Fruit fly (Drosophila melanogaster) whole organism, embryonic: ENCODE measurements around the gene CG9522.

Source experiments
- Adf1 ChIP-seq: fragments of 200-800 bp; sonication (Bioruptor generic); IDR thresholded peaks from 2 replicates; pipeline ENCODE4 v1.3.6; 2022; ENCODE audit warnings: missing biosample characterization, missing genetic modification characterization
- Atf3 ChIP-seq: fragments of 200-800 bp; sonication (Bioruptor generic); optimal IDR thresholded peaks from 3 replicates; lab custom pipeline; 2016; ENCODE audit warnings: missing biosample characterization, missing genetic modification characterization
- BtbVII ChIP-seq: fragments of 200-800 bp; sonication (Bioruptor generic); optimal IDR thresholded peaks from 3 replicates; lab custom pipeline; 2017; ENCODE audit warnings: missing biosample characterization, mild to moderate bottlenecking, missing genetic modification characterization
- CG10267 ChIP-seq: fragments of 200-800 bp; sonication (Bioruptor generic); optimal IDR thresholded peaks from 2 replicates; lab custom pipeline; 2018; ENCODE audit warnings: missing biosample characterization, mild to moderate bottlenecking, missing genetic modification characterization, moderate library complexity
- CG10321 ChIP-seq: fragments of 200-800 bp; sonication (Bioruptor generic); IDR thresholded peaks from 2 replicates; pipeline ENCODE4 v1.3.6; 2022; ENCODE audit warnings: missing biosample characterization, missing genetic modification characterization
- CG13424 ChIP-seq: fragments of 200-800 bp; sonication (Bioruptor generic); optimal IDR thresholded peaks from 2 replicates; lab custom pipeline; 2019; ENCODE audit warnings: missing biosample characterization, mild to moderate bottlenecking, missing genetic modification characterization, moderate library complexity
- CG15514 ChIP-seq: fragments of 200-800 bp; sonication (Bioruptor generic); optimal IDR thresholded peaks from 3 replicates; lab custom pipeline; 2017; ENCODE audit warnings: missing biosample characterization, missing genetic modification characterization, mild to moderate bottlenecking, moderate library complexity, missing genetic modification reagents
- CG17612 ChIP-seq: fragments of 200-800 bp; sonication (Bioruptor generic); IDR thresholded peaks from 2 replicates; pipeline ENCODE4 v1.3.6; 2022; ENCODE audit warnings: missing biosample characterization, missing genetic modification characterization
- CG1832 ChIP-seq: fragments of 200-800 bp; sonication (Bioruptor generic); optimal IDR thresholded peaks from 2 replicates; lab custom pipeline; 2017; ENCODE audit warnings: missing biosample characterization, mild to moderate bottlenecking, missing genetic modification characterization, inconsistent platforms
- CG34422 ChIP-seq: fragments of 200-800 bp; sonication (Bioruptor generic); IDR thresholded peaks from 3 replicates; pipeline ENCODE4 v1.3.6; 2022; ENCODE audit warnings: missing biosample characterization, missing genetic modification characterization
- CG4360 ChIP-seq: fragments of 200-800 bp; sonication (Bioruptor generic); IDR thresholded peaks from 2 replicates; pipeline ENCODE4 v1.3.6; 2022; ENCODE audit warnings: missing biosample characterization, missing genetic modification characterization
- CG6175 ChIP-seq: fragments of 200-800 bp; sonication (Bioruptor generic); IDR thresholded peaks from 3 replicates; pipeline ENCODE4 v1.3.6; 2022; ENCODE audit warnings: missing biosample characterization, missing genetic modification characterization
- CG6689 ChIP-seq: fragments of 200-800 bp; sonication (Bioruptor generic); IDR thresholded peaks from 2 replicates; pipeline ENCODE4 v1.3.6; 2022; ENCODE audit warnings: missing biosample characterization, missing genetic modification characterization
- CG7271 ChIP-seq: fragments of 200-800 bp; sonication (Bioruptor generic); optimal IDR thresholded peaks from 2 replicates; lab custom pipeline; 2018; ENCODE audit warnings: missing biosample characterization, mild to moderate bottlenecking, missing genetic modification characterization, moderate library complexity
- CG7987 ChIP-seq: fragments of 200-800 bp; sonication (Bioruptor generic); optimal IDR thresholded peaks from 2 replicates; lab custom pipeline; 2018; ENCODE audit warnings: missing biosample characterization, mild to moderate bottlenecking, missing genetic modification characterization, moderate library complexity
- CG9932 ChIP-seq: fragments of 200-800 bp; sonication (Bioruptor generic); IDR thresholded peaks from 2 replicates; pipeline ENCODE4 v1.3.6; 2022; ENCODE audit warnings: missing biosample characterization, missing genetic modification characterization
- CkIIα-i1 ChIP-seq: fragments of 200-800 bp; sonication (Bioruptor generic); IDR thresholded peaks from 2 replicates; pipeline ENCODE4 v1.3.6; 2022; ENCODE audit warnings: missing biosample characterization, missing genetic modification characterization
- E2f1 ChIP-seq: fragments of 200-800 bp; sonication (Bioruptor generic); IDR thresholded peaks from 2 replicates; pipeline ENCODE4 v1.3.6; 2022; ENCODE audit warnings: missing biosample characterization, missing genetic modification characterization
- Ets65A ChIP-seq: fragments of 200-800 bp; sonication (Bioruptor generic); peaks from one replicate; lab custom pipeline; 2016; ENCODE audit warnings: missing biosample characterization, missing genetic modification characterization
- Fer1 ChIP-seq: fragments of 200-800 bp; sonication (Bioruptor generic); optimal IDR thresholded peaks from 2 replicates; lab custom pipeline; 2017; ENCODE audit warnings: missing biosample characterization, mild to moderate bottlenecking, missing genetic modification characterization
- Hey ChIP-seq: fragments of 200-800 bp; sonication (Bioruptor generic); optimal IDR thresholded peaks from 3 replicates; lab custom pipeline; 2018; ENCODE audit warnings: missing biosample characterization, mild to moderate bottlenecking, missing genetic modification characterization
- Med ChIP-seq: fragments of 200-800 bp; sonication (Bioruptor generic); peaks from one replicate; lab custom pipeline; 2016; ENCODE audit warnings: missing biosample characterization, missing genetic modification characterization, mild to moderate bottlenecking, inconsistent platforms, moderate library complexity
- Mes4 ChIP-seq: fragments of 200-800 bp; sonication (Bioruptor generic); optimal IDR thresholded peaks from 2 replicates; lab custom pipeline; 2016; ENCODE audit warnings: missing biosample characterization, missing genetic modification characterization
- Pdp1 ChIP-seq, 2 experiments: fragments of 200-800 bp; sonication (Bioruptor generic); optimal IDR thresholded peaks; 3 replicates each; lab custom pipeline; 2016; ENCODE audit warnings: missing biosample characterization in 2 of 2, missing genetic modification characterization in 2 of 2, mild to moderate bottlenecking in 1 of 2, moderate library complexity in 1 of 2
- Ravus ChIP-seq: fragments of 200-800 bp; sonication (Bioruptor generic); IDR thresholded peaks from 2 replicates; pipeline ENCODE4 v1.3.6; 2022; ENCODE audit warnings: missing biosample characterization, missing genetic modification characterization
- Stat92E ChIP-seq, 3 experiments: fragments of >200 bp in 2 of 3; fragments of 200-800 bp in 1 of 3; sonication (Bioruptor generic) in 1 of 3; optimal IDR thresholded peaks; 2 replicates each; lab custom pipeline; 2017 to 2019; ENCODE audit warnings: missing biosample characterization in 3 of 3, missing genetic modification characterization in 3 of 3, mild to moderate bottlenecking in 1 of 3, moderate library complexity in 1 of 3
- Trl ChIP-seq, 3 experiments: fragments of >200 bp in 2 of 3; fragments of 200-800 bp in 1 of 3; sonication (Bioruptor generic) in 1 of 3; optimal IDR thresholded peaks; 2 replicates in 1 of 3; 3 replicates in 2 of 3; lab custom pipeline; 2016 to 2017; ENCODE audit warnings: missing biosample characterization in 1 of 3, missing genetic modification characterization in 1 of 3
- Xbp1 ChIP-seq: fragments of 200-800 bp; sonication (Bioruptor generic); optimal IDR thresholded peaks from 3 replicates; lab custom pipeline; 2016; ENCODE audit warnings: missing biosample characterization, mild to moderate bottlenecking, missing genetic modification characterization
- YL-1 ChIP-seq: fragments of 200-800 bp; sonication (Bioruptor generic); optimal IDR thresholded peaks from 3 replicates; lab custom pipeline; 2017; ENCODE audit warnings: missing biosample characterization, mild to moderate bottlenecking, missing genetic modification characterization
- ac ChIP-seq: fragments of 200-800 bp; sonication (Bioruptor generic); optimal IDR thresholded peaks from 3 replicates; lab custom pipeline; 2017; ENCODE audit warnings: missing biosample characterization, mild to moderate bottlenecking, missing genetic modification characterization
- bbx ChIP-seq: fragments of 200-800 bp; sonication (Bioruptor generic); IDR thresholded peaks from 2 replicates; pipeline ENCODE4 v1.3.6; 2022; ENCODE audit warnings: missing biosample characterization, missing genetic modification characterization; ENCODE audit not compliant: partially characterized antibody
- bsh ChIP-seq, 2 experiments: fragments of 200-800 bp; sonication (Bioruptor generic); optimal IDR thresholded peaks; 2 replicates each; lab custom pipeline; 2017 to 2018; ENCODE audit warnings: mild to moderate bottlenecking in 2 of 2, missing biosample characterization in 2 of 2, missing genetic modification characterization in 2 of 2, moderate library complexity in 1 of 2
- chif ChIP-seq, 2 experiments: fragments of 200-800 bp; sonication (Bioruptor generic); optimal IDR thresholded peaks; 3 replicates each; lab custom pipeline; 2016; ENCODE audit warnings: missing biosample characterization in 2 of 2, missing genetic modification characterization in 2 of 2
- corto ChIP-seq: fragments of 200-800 bp; sonication (Bioruptor generic); optimal IDR thresholded peaks from 2 replicates; lab custom pipeline; 2016; ENCODE audit warnings: missing biosample characterization, mild to moderate bottlenecking, missing genetic modification characterization, moderate library complexity
- dati ChIP-seq: fragments of 200-800 bp; sonication (Bioruptor generic); IDR thresholded peaks from 2 replicates; pipeline ENCODE4 v1.3.6; 2022; ENCODE audit warnings: missing biosample characterization, missing genetic modification characterization
- dmrt11E ChIP-seq: fragments of 200-800 bp; sonication (Bioruptor generic); optimal IDR thresholded peaks from 3 replicates; lab custom pipeline; 2018; ENCODE audit warnings: missing biosample characterization, mild to moderate bottlenecking, missing genetic modification characterization, moderate library complexity
- dysf ChIP-seq: fragments of 200-800 bp; sonication (Bioruptor generic); IDR thresholded peaks from 3 replicates; pipeline ENCODE4 v1.3.6; 2022; ENCODE audit warnings: missing biosample characterization, missing genetic modification characterization
- fru ChIP-seq: fragments of >200 bp; optimal IDR thresholded peaks from 2 replicates; lab custom pipeline; 2017
- grau ChIP-seq: fragments of 200-800 bp; optimal IDR thresholded peaks from 3 replicates; lab custom pipeline; 2019; ENCODE audit warnings: missing biosample characterization, mild to moderate bottlenecking, missing genetic modification characterization, moderate library complexity
- inv ChIP-seq: fragments of 200-800 bp; sonication (Bioruptor generic); IDR thresholded peaks from 2 replicates; pipeline ENCODE4 v1.3.6; 2022; ENCODE audit warnings: missing biosample characterization, missing genetic modification characterization; ENCODE audit not compliant: partially characterized antibody
- odd ChIP-seq: fragments of 200-800 bp; sonication (Bioruptor generic); optimal IDR thresholded peaks from 2 replicates; lab custom pipeline; 2017; ENCODE audit warnings: missing biosample characterization, mild to moderate bottlenecking, missing genetic modification characterization
- peb ChIP-seq: fragments of 200-800 bp; sonication (Bioruptor generic); IDR thresholded peaks from 2 replicates; pipeline ENCODE4 v1.3.6; 2022; ENCODE audit warnings: missing biosample characterization, missing genetic modification characterization
- pfk ChIP-seq: fragments of 200-800 bp; sonication (Bioruptor generic); optimal IDR thresholded peaks from 2 replicates; lab custom pipeline; 2018; ENCODE audit warnings: missing biosample characterization, mild to moderate bottlenecking, missing genetic modification characterization, moderate library complexity
- pnt ChIP-seq: fragments of 200-800 bp; sonication (Bioruptor generic); optimal IDR thresholded peaks from 3 replicates; lab custom pipeline; 2016; ENCODE audit warnings: missing biosample characterization, missing genetic modification characterization
- schlank ChIP-seq: fragments of 200-800 bp; sonication (Bioruptor generic); optimal IDR thresholded peaks from 2 replicates; lab custom pipeline; 2018; ENCODE audit warnings: missing biosample characterization, mild to moderate bottlenecking, missing genetic modification characterization
- so ChIP-seq: fragments of 200-800 bp; sonication (Bioruptor generic); IDR thresholded peaks from 3 replicates; pipeline ENCODE4 v1.3.6; 2022; ENCODE audit warnings: missing biosample characterization, missing genetic modification characterization
- stwl ChIP-seq: fragments of 200-800 bp; sonication (Bioruptor generic); optimal IDR thresholded peaks from 3 replicates; lab custom pipeline; 2018; ENCODE audit warnings: missing biosample characterization, mild to moderate bottlenecking, missing genetic modification characterization, moderate library complexity
- tap ChIP-seq: fragments of 200-800 bp; optimal IDR thresholded peaks from 3 replicates; lab custom pipeline; 2019; ENCODE audit warnings: missing biosample characterization, mild to moderate bottlenecking, missing genetic modification characterization, moderate library complexity
- tgo ChIP-seq: fragments of 200-800 bp; sonication (Bioruptor generic); IDR thresholded peaks from 3 replicates; pipeline ENCODE4 v1.3.6; 2022; ENCODE audit warnings: missing biosample characterization, missing genetic modification characterization
- wor ChIP-seq: fragments of 200-800 bp; sonication (Bioruptor generic); IDR thresholded peaks from 2 replicates; pipeline ENCODE4 v1.3.6; 2022; ENCODE audit warnings: missing biosample characterization, missing genetic modification characterization

CG9522 gene

DNA sequence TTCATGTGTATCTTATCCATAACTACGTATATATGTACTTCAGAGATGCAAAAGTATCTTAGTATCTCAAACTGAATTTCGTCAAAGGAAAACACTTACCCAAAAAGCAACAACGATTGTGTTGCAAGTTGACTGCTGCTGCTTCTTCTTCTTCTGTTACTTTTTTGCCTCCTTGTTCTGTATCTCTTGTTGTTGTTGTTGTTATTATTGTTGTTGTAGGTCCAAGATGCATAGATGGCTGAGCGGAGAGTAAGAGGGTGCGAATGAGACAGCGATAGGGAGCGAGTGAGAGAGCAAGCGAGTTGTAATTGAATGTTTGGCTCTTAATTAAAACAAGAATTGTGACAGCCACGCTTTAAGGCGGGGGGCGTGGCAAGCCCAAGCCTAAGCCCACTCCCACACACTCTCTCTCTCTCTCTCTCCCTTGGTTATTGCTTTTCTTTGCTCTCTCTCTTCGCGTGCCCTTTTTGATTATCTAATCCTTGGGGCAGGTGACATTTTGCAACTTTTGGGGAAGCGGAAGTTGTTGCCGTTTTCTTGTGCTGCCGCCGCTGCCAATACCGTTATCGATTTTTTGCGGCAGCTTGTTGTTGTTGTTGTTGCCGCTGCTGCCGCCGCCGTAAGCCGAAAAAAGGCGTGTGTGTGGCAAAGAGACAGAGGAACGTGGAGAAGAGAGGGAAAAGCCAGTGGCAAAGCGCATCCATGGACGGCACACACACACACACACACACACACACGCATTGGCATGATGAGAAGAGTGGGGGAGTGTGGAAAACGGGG is 23.7 kb downstream of the CG9522 start (continued):
- no peak for TF ChIP-seq schlank
- TF ChIP-seq grau (tag; lab: Kevin White, UChicago) = no peak
- no peak for TF ChIP-seq Stat92E (GFP tag; optimal IDR thresholded peaks at IDR 0.05; lab: Kevin White, UChicago)
- no peak for TF ChIP-seq Ravus (GFP tag; lab: Robert Waterston, UW)
- no peak for TF ChIP-seq Xbp1 (GFP tag; lab: Kevin White, UChicago)
- peak; percentile 35 to 44 for TF ChIP-seq Trl (optimal IDR thresholded peaks at IDR 0.05; lab: Kevin White, UChicago)
- no peak for TF ChIP-seq Trl (GFP tag; optimal IDR thresholded peaks at IDR 0.05; lab: Kevin White, UChicago)
- no peak for TF ChIP-seq Atf3 (GFP tag; lab: Kevin White, UChicago)
- TF ChIP-seq fru (lab: Kevin White, UChicago) = no peak
- TF ChIP-seq dmrt11E = no peak
- no peak for TF ChIP-seq CG7987
- peak in 1 of 2 experiments; percentile 32 for TF ChIP-seq Pdp1 (GFP tag; optimal IDR thresholded peaks at IDR 0.05; lab: Kevin White, UChicago)
- no peak for TF ChIP-seq CkIIα-i1 (GFP tag; lab: Robert Waterston, UW)
- TF ChIP-seq odd = no peak
- TF ChIP-seq bbx (GFP tag; lab: Robert Waterston, UW) = no peak
- TF ChIP-seq Hey = no peak
- no peak for TF ChIP-seq CG7271 (tag; lab: Kevin White, UChicago)
- TF ChIP-seq dati = no peak
- no peak for TF ChIP-seq ac (GFP tag; lab: Kevin White, UChicago)
- TF ChIP-seq corto = no peak
- TF ChIP-seq peb (GFP tag; lab: Robert Waterston, UW) = no peak
- no peak for TF ChIP-seq tgo (GFP tag; lab: Robert Waterston, UW)
- peak; percentile 94 for TF ChIP-seq CG4360 (GFP tag; lab: Robert Waterston, UW)
- TF ChIP-seq Mes4 (GFP tag; lab: Kevin White, UChicago) = no peak
- 0 out of 3 replicates have a peak, but pooled peaks have one; percentile 7 for TF ChIP-seq so (GFP tag; lab: Robert Waterston, UW)
- TF ChIP-seq CG9932 (GFP tag; lab: Robert Waterston, UW) = no peak
- TF ChIP-seq CG6689 (GFP tag; lab: Robert Waterston, UW) = no peak
- no peak for TF ChIP-seq CG34422 (GFP tag; lab: Robert Waterston, UW)
- TF ChIP-seq YL-1 (GFP tag; lab: Kevin White, UChicago) = no peak
- no peak for TF ChIP-seq wor (GFP tag; lab: Robert Waterston, UW)
- no peak for TF ChIP-seq chif (GFP tag; optimal IDR thresholded peaks at IDR 0.05; lab: Kevin White, UChicago)
- no peak for TF ChIP-seq dysf (GFP tag; lab: Robert Waterston, UW)
- no peak for TF ChIP-seq E2f1 (GFP tag; lab: Robert Waterston, UW)
- no peak for TF ChIP-seq CG17612 (GFP tag; lab: Robert Waterston, UW)
- no peak for TF ChIP-seq BtbVII (GFP tag; lab: Kevin White, UChicago)
- no peak for TF ChIP-seq CG10267 (tag; lab: Kevin White, UChicago)
- TF ChIP-seq Adf1 (GFP tag; lab: Robert Waterston, UW) = no peak
- TF ChIP-seq bsh (GFP tag; optimal IDR thresholded peaks at IDR 0.05; lab: Kevin White, UChicago) = no peak
- peak; percentile 51 for TF ChIP-seq Med (GFP tag; lab: Kevin White, UChicago)
- peak; percentile 42 for TF ChIP-seq CG1832 (GFP tag; lab: Kevin White, UChicago)
- no peak for TF ChIP-seq pnt (GFP tag; lab: Kevin White, UChicago)
- peak; percentile 54 for TF ChIP-seq Ets65A (GFP tag; lab: Kevin White, UChicago)
- TF ChIP-seq CG10321 = no peak
- TF ChIP-seq pfk (GFP tag; lab: Kevin White, UChicago) = no peak
- no peak for TF ChIP-seq CG13424
- TF ChIP-seq tap = no peak
- no peak for TF ChIP-seq stwl (tag; lab: Kevin White, UChicago)
- TF ChIP-seq Fer1 (GFP tag; lab: Kevin White, UChicago) = no peak
- no peak for TF ChIP-seq CG15514
- no peak for TF ChIP-seq inv (GFP tag; lab: Robert Waterston, UW)
- no peak for TF ChIP-seq CG6175
